Worm (Caenorhabditis elegans) whole organism, late embryonic: Measurements from ENCODE around the gene srp-1.

ENCODE experiments used
- C38D4.7 ChIP-seq: fragments of 200-800 bp; sonication (Bioruptor generic); optimal IDR thresholded peaks from 2 replicates; lab custom pipeline; 2018; ENCODE audit warnings: mild to moderate bottlenecking, missing genetic modification characterization, moderate library complexity, missing compliant biosample characterization
- T23F11.4 ChIP-seq: fragments of 200-800 bp; sonication (Bioruptor generic); optimal IDR thresholded peaks from 2 replicates; lab custom pipeline; 2018; ENCODE audit warnings: mild to moderate bottlenecking, missing genetic modification characterization, missing compliant biosample characterization
- Y22D7AL.16 ChIP-seq: sonication (generic microtip); optimal IDR thresholded peaks from 2 replicates; lab custom pipeline; 2016; ENCODE audit warnings: missing genetic modification characterization, missing compliant biosample characterization
- ama-1 ChIP-seq: fragments of 150-350 bp; optimal IDR thresholded peaks from 2 replicates; lab custom pipeline; 2014
- ceh-14 ChIP-seq: sonication (generic microtip); optimal IDR thresholded peaks from 2 replicates; lab custom pipeline; 2016; ENCODE audit warnings: missing genotype, missing genetic modification characterization, missing compliant biosample characterization
- ceh-18 ChIP-seq: sonication (generic microtip); optimal IDR thresholded peaks from 2 replicates; lab custom pipeline; 2016; ENCODE audit warnings: missing genetic modification characterization, missing compliant biosample characterization
- ceh-19 ChIP-seq: fragments of 200-800 bp; sonication (Bioruptor generic); optimal IDR thresholded peaks from 2 replicates; lab custom pipeline; 2018; ENCODE audit warnings: mild to moderate bottlenecking, missing genetic modification characterization, missing compliant biosample characterization
- ceh-2 ChIP-seq: sonication (generic microtip); optimal IDR thresholded peaks from 2 replicates; lab custom pipeline; 2016; ENCODE audit warnings: missing genotype, missing genetic modification characterization, missing compliant biosample characterization
- ceh-30 ChIP-seq: fragments of 150-350 bp; optimal IDR thresholded peaks from 2 replicates; lab custom pipeline; 2014; ENCODE audit warnings: missing biosample characterization, missing genetic modification characterization
- ceh-31 ChIP-seq: sonication (generic microtip); optimal IDR thresholded peaks from 2 replicates; lab custom pipeline; 2016; ENCODE audit warnings: missing genetic modification characterization, missing compliant biosample characterization
- ceh-45 ChIP-seq: fragments of 200-800 bp; sonication (Bioruptor generic); IDR thresholded peaks from 2 replicates; pipeline ENCODE4 v1.3.6; 2022; ENCODE audit warnings: missing genetic modification reagents, missing genetic modification characterization, missing compliant biosample characterization
- ceh-9 ChIP-seq: sonication (generic microtip); optimal IDR thresholded peaks from 2 replicates; lab custom pipeline; 2016; ENCODE audit warnings: mild to moderate bottlenecking, missing genetic modification characterization, inconsistent platforms, missing compliant biosample characterization
- che-1 ChIP-seq: sonication (generic microtip); optimal IDR thresholded peaks from 2 replicates; lab custom pipeline; 2016; ENCODE audit warnings: mild to moderate bottlenecking, missing genetic modification characterization, missing compliant biosample characterization
- dve-1 ChIP-seq: sonication (generic microtip); optimal IDR thresholded peaks from 2 replicates; lab custom pipeline; 2017; ENCODE audit warnings: antibody characterized with exemption, mild to moderate bottlenecking, missing genetic modification characterization, missing compliant biosample characterization
- elt-2 ChIP-seq: sonication (generic microtip); optimal IDR thresholded peaks from 2 replicates; lab custom pipeline; 2016; ENCODE audit warnings: missing genetic modification reagents, missing genetic modification characterization, missing compliant biosample characterization
- eyg-1 ChIP-seq: sonication (generic microtip); optimal IDR thresholded peaks from 2 replicates; lab custom pipeline; 2016; ENCODE audit warnings: missing genotype, missing genetic modification characterization, missing compliant biosample characterization
- fax-1 ChIP-seq: sonication (generic microtip); optimal IDR thresholded peaks from 2 replicates; lab custom pipeline; 2016; ENCODE audit warnings: missing genotype, missing genetic modification characterization, missing compliant biosample characterization
- fkh-6 ChIP-seq: sonication (generic microtip); optimal IDR thresholded peaks from 2 replicates; lab custom pipeline; 2016; ENCODE audit warnings: missing genetic modification characterization, missing compliant biosample characterization
- hlh-13 ChIP-seq: fragments of 200-800 bp; sonication (Bioruptor generic); optimal IDR thresholded peaks from 2 replicates; lab custom pipeline; 2018; ENCODE audit warnings: mild to moderate bottlenecking, missing genetic modification characterization, missing compliant biosample characterization
- hlh-30 ChIP-seq: sonication (generic microtip); optimal IDR thresholded peaks from 2 replicates; lab custom pipeline; 2017; ENCODE audit warnings: antibody characterized with exemption, missing genetic modification characterization, missing compliant biosample characterization; ENCODE audit not compliant: insufficient read depth
- hlh-8 ChIP-seq: sonication (generic microtip); optimal IDR thresholded peaks from 2 replicates; lab custom pipeline; 2016; ENCODE audit warnings: missing genotype, missing genetic modification characterization, missing compliant biosample characterization
- madf-2 ChIP-seq: sonication (generic microtip); optimal IDR thresholded peaks from 2 replicates; lab custom pipeline; 2017; ENCODE audit warnings: missing genetic modification characterization, missing compliant biosample characterization
- nfya-1 ChIP-seq: sonication (generic microtip); optimal IDR thresholded peaks from 2 replicates; lab custom pipeline; 2017; ENCODE audit warnings: missing genetic modification characterization, mild to moderate bottlenecking, missing compliant biosample characterization, antibody characterized with exemption, moderate library complexity
- nhr-11 ChIP-seq: fragments of 150-350 bp; optimal IDR thresholded peaks from 2 replicates; lab custom pipeline; 2014; ENCODE audit warnings: missing biosample characterization, missing genetic modification characterization
- odd-2 ChIP-seq: sonication (generic microtip); optimal IDR thresholded peaks from 2 replicates; lab custom pipeline; 2017; ENCODE audit warnings: antibody characterized with exemption, mild to moderate bottlenecking, missing genetic modification characterization, missing compliant biosample characterization
- pag-3 ChIP-seq: sonication (generic microtip); optimal IDR thresholded peaks from 2 replicates; lab custom pipeline; 2016; ENCODE audit warnings: missing compliant biosample characterization, missing genetic modification characterization, borderline replicate concordance
- pat-9 ChIP-seq: fragments of 200-800 bp; sonication (Bioruptor generic); optimal IDR thresholded peaks from 2 replicates; lab custom pipeline; 2018; ENCODE audit warnings: mild to moderate bottlenecking, missing genetic modification characterization, moderate library complexity, missing compliant biosample characterization
- pros-1 ChIP-seq: fragments of 150-350 bp; optimal IDR thresholded peaks from 2 replicates; lab custom pipeline; 2014; ENCODE audit warnings: missing biosample characterization, missing genetic modification reagents, missing genetic modification characterization
- sox-2 ChIP-seq: fragments of 200-800 bp; sonication (Bioruptor generic); IDR thresholded peaks from 2 replicates; pipeline ENCODE4 v1.3.6; 2022; ENCODE audit warnings: missing genetic modification reagents, missing genetic modification characterization, missing compliant biosample characterization
- tbx-2 ChIP-seq: sonication (generic microtip); optimal IDR thresholded peaks from 2 replicates; lab custom pipeline; 2016; ENCODE audit warnings: missing genetic modification characterization, missing compliant biosample characterization
- tbx-7 ChIP-seq: sonication (generic microtip); optimal IDR thresholded peaks from 2 replicates; lab custom pipeline; 2016; ENCODE audit warnings: missing genotype, missing genetic modification characterization, missing compliant biosample characterization
- unc-42 ChIP-seq: sonication (generic microtip); optimal IDR thresholded peaks from 2 replicates; lab custom pipeline; 2016; ENCODE audit warnings: missing genotype, missing genetic modification characterization, missing compliant biosample characterization
- unc-55 ChIP-seq: sonication (generic microtip); optimal IDR thresholded peaks from 2 replicates; lab custom pipeline; 2017; ENCODE audit warnings: missing biosample characterization, missing genetic modification reagents, missing genetic modification characterization
- ztf-16 ChIP-seq: sonication (generic microtip); optimal IDR thresholded peaks from 2 replicates; lab custom pipeline; 2017; ENCODE audit warnings: missing genetic modification characterization, missing compliant biosample characterization

Gene srp-1

DNA sequence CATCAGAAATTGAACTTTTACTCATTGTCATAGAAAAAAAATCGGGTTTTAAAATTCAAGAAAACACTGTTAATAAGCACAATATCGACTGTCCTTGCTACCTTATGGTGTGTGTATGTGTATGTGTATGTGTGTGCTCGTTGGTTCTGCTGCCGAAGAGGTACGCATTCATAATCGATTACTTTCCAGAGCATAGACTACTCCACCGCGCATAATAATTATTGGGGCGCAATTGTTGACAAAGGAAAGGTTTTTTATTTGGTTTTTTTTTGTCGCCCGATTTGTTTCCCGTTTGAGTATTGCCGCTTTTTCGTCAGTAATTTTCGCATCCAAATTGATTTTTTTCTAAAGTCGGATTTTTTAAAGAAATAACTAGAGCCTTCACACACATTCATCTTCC, 8.2 kb downstream of the srp-1 start, which contains the start of gene C05E4.15:
Gene C05E4.15 (minus strand): TSS at position 101 of the 400 bp plus-strand sequence.
- TF ChIP-seq ceh-2: no peak
- TF ChIP-seq dve-1: no peak
- TF ChIP-seq fax-1 (tag; lab: Kevin White, UChicago): no peak
- no peak for TF ChIP-seq ceh-14 (tag; lab: Kevin White, UChicago)
- no peak for TF ChIP-seq pat-9 (tag; lab: Kevin White, UChicago)
- TF ChIP-seq ztf-16 (tag; lab: Kevin White, UChicago): no peak
- no peak for TF ChIP-seq hlh-13
- no peak for TF ChIP-seq C38D4.7

DNA sequence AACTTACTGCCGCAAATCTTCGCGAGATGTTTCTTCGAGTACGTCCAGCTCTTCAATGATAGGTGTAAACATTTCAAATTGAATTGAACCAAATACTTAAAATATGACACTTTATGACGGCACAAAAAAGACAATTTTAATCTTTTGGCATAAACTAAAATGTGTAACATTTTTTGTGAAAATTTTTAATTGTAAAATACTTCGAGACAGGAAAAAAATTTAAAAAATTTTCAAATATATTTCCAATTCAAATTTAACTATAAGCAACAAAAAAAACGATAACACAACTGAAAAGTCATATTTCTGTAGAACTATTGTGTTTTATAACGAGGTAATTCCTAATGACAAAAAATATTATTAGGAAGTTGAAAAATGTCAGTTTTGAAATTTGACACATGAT, 8.8 kb downstream of the srp-1 start, which contains the start of gene C05E4.12:
Gene C05E4.12 (minus strand): TSS at position 101 of the 400 bp plus-strand sequence.
- TF ChIP-seq fkh-6: no peak
- TF ChIP-seq nfya-1 (tag; lab: Kevin White, UChicago): no peak
- no peak for TF ChIP-seq pat-9 (tag; lab: Kevin White, UChicago)
- no peak for TF ChIP-seq ama-1 (lab: Kevin White, UChicago)
- TF ChIP-seq tbx-7 (tag; lab: Kevin White, UChicago): no peak
- no peak for TF ChIP-seq elt-2 (tag; lab: Kevin White, UChicago)
- no peak for TF ChIP-seq tbx-2 (tag; lab: Kevin White, UChicago)
- TF ChIP-seq pag-3 (tag; lab: Kevin White, UChicago): no peak
- TF ChIP-seq fax-1 (tag; lab: Kevin White, UChicago): no peak
- TF ChIP-seq ztf-16 (tag; lab: Kevin White, UChicago): no peak
- no peak for TF ChIP-seq che-1 (tag; lab: Kevin White, UChicago)
- no peak for TF ChIP-seq pros-1 (tag; lab: Kevin White, UChicago)
- TF ChIP-seq hlh-13: no peak
- TF ChIP-seq madf-2 (tag; lab: Kevin White, UChicago): no peak
- TF ChIP-seq ceh-9 (tag; lab: Kevin White, UChicago): no peak
- no peak for TF ChIP-seq nhr-11 (tag; lab: Kevin White, UChicago)
- no peak for TF ChIP-seq T23F11.4 (GFP tag; lab: Kevin White, UChicago)

DNA sequence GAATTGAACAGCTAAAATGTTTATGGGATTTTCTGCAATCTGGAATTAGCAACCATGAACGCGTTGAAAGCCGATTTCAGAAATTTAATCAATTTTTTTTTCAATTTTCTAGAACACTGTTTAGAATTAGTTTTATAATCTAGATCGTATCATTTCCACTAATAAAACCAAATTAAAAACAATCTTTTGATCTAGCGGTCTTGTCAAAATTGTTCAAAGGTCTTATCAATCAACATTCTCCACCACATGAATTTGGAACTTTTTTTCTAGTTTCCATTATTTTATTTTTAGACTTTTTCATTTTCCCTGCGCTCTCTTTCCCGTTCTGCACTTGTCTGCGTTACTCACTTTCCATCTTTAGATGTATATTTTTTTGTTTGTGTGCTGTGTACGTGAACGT, 9.3 kb downstream of the srp-1 start, which contains the start of gene srp-2:
Gene srp-2 (plus strand): TSS at position 301 of the 400 bp plus-strand sequence.
- TF ChIP-seq ceh-19 (no peak), odd-2 (tag; lab: Kevin White, UChicago) (no peak), hlh-8 (no peak), pat-9 (tag; lab: Kevin White, UChicago) (no peak), eyg-1 (no peak), ceh-18 (tag; lab: Kevin White, UChicago) (no peak), unc-42 (tag; lab: Kevin White, UChicago) (no peak), ceh-30 (tag; lab: Kevin White, UChicago) (no peak), ceh-31 (tag; lab: Kevin White, UChicago) (no peak), Y22D7AL.16 (tag; lab: Kevin White, UChicago) (no peak), sox-2 (GFP tag; lab: Robert Waterston, UW) (no peak), ceh-2 (no peak), unc-55 (GFP tag; lab: Kevin White, UChicago) (no peak)

DNA sequence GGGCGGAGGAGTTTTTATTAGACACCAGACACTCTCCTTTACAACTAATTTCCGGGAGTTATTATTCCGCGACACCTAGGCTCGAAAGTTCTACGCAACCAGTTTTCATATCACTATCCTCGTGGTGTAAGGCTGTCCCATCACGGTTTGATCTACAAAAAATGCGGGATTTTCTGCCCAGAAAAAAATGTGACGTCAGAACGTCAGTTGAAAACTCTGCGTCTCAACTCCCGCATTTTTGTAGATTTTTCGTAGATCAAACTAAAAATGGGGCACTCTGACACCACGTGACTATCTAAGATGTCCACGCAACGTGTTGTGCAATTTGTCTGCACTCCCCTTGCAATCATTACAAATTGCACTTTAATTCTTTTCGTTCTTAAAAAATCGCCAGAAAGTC, 11.6 kb downstream of the srp-1 start, which contains the start of gene str-238:
Gene str-238 (plus strand): TSS at position 301 of the 400 bp plus-strand sequence.
- TF ChIP-seq hlh-30 (tag; lab: Kevin White, UChicago) (peak; percentile 22), fax-1 (tag; lab: Kevin White, UChicago) (no peak)

DNA sequence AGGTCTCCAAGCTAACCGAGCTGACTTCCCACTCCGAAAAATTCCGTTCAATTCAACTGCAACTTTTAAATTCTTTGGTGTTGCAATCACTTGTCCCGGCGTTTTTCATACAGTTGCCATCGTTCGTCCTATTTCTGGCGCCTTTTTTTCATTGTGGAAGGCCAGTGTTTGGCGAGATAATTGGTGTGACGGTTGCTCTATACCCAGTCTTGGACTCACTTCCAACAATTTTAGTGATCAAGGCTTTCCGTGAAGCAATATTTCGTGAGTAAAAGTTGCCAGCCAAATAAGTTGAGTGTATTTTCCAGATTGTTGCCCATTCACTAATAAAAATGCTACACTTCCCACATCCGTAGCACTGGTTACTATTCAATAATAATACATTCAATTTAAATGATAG, 19.1 kb downstream of the srp-1 start:
- no peak for TF ChIP-seq pag-3 (tag; lab: Kevin White, UChicago)
- TF ChIP-seq ceh-45 (GFP tag; lab: Robert Waterston, UW): no peak
- TF ChIP-seq ceh-30 (tag; lab: Kevin White, UChicago): no peak
- TF ChIP-seq ceh-9 (tag; lab: Kevin White, UChicago): no peak
